Fruit fly (Drosophila melanogaster) whole organism, embryonic: ENCODE results near the gene Baldspot.

Experiments used
- Bgb ChIP-seq: fragments of 200-800 bp; sonication (Bioruptor generic); IDR thresholded peaks from 2 replicates; pipeline ENCODE4 v1.3.6; 2022; ENCODE audit warnings: missing biosample characterization, missing genetic modification characterization; ENCODE audit not compliant: partially characterized antibody
- CG10274 ChIP-seq: fragments of 200-800 bp; sonication (Bioruptor generic); optimal IDR thresholded peaks from 3 replicates; lab custom pipeline; 2017; ENCODE audit warnings: missing biosample characterization, mild to moderate bottlenecking, missing genetic modification characterization
- CG12744 ChIP-seq: fragments of 200-800 bp; sonication (Bioruptor generic); optimal IDR thresholded peaks from 2 replicates; lab custom pipeline; 2016; ENCODE audit warnings: missing biosample characterization, missing genetic modification characterization
- CG15011 ChIP-seq: fragments of 200-800 bp; sonication (Bioruptor generic); optimal IDR thresholded peaks from 3 replicates; lab custom pipeline; 2018; ENCODE audit warnings: missing biosample characterization, mild to moderate bottlenecking, missing genetic modification characterization
- CG15514 ChIP-seq: fragments of 200-800 bp; sonication (Bioruptor generic); optimal IDR thresholded peaks from 3 replicates; lab custom pipeline; 2017; ENCODE audit warnings: missing biosample characterization, missing genetic modification characterization, mild to moderate bottlenecking, moderate library complexity, missing genetic modification reagents
- CG16779 ChIP-seq: fragments of 200-800 bp; sonication (Bioruptor generic); IDR thresholded peaks from 2 replicates; pipeline ENCODE4 v1.3.6; 2022; ENCODE audit warnings: missing biosample characterization, missing genetic modification characterization
- CG17328 ChIP-seq: fragments of 200-800 bp; sonication (Bioruptor generic); IDR thresholded peaks from 2 replicates; pipeline ENCODE4 v1.3.6; 2022; ENCODE audit warnings: missing biosample characterization, missing genetic modification characterization
- CG18599 ChIP-seq: fragments of 200-800 bp; sonication (Bioruptor generic); optimal IDR thresholded peaks from 3 replicates; lab custom pipeline; 2017; ENCODE audit warnings: missing biosample characterization, missing genetic modification characterization, mild to moderate bottlenecking, moderate library complexity, missing genetic modification reagents
- CG2202 ChIP-seq: fragments of 200-800 bp; sonication (Bioruptor generic); optimal IDR thresholded peaks from 2 replicates; lab custom pipeline; 2018; ENCODE audit warnings: missing biosample characterization, mild to moderate bottlenecking, missing genetic modification characterization
- CG3163 ChIP-seq: fragments of 200-800 bp; sonication (Bioruptor generic); optimal IDR thresholded peaks from 3 replicates; lab custom pipeline; 2016; ENCODE audit warnings: missing biosample characterization, missing genetic modification characterization
- CG34224 ChIP-seq: fragments of 200-800 bp; sonication (Bioruptor generic); IDR thresholded peaks from 3 replicates; pipeline ENCODE4 v1.3.6; 2022; ENCODE audit warnings: missing biosample characterization, missing genetic modification characterization; ENCODE audit not compliant: partially characterized antibody
- CG3726 ChIP-seq: fragments of 200-800 bp; sonication (Bioruptor generic); IDR thresholded peaks from 3 replicates; pipeline ENCODE4, ENCODE4 v1.3.6; 2022; ENCODE audit warnings: missing biosample characterization, missing genetic modification characterization
- CG5953 ChIP-seq: fragments of 200-800 bp; sonication (Bioruptor generic); IDR thresholded peaks from 2 replicates; pipeline ENCODE4 v1.3.6; 2022; ENCODE audit warnings: missing biosample characterization, missing genetic modification characterization
- CG6254 ChIP-seq: fragments of 200-800 bp; sonication (Bioruptor generic); optimal IDR thresholded peaks from 3 replicates; lab custom pipeline; 2017; ENCODE audit warnings: mild to moderate bottlenecking, missing biosample characterization, missing genetic modification reagents, missing genetic modification characterization
- CG6791 ChIP-seq: fragments of 200-800 bp; sonication (Bioruptor generic); IDR thresholded peaks from 3 replicates; pipeline ENCODE4 v1.3.6; 2022; ENCODE audit warnings: missing biosample characterization, missing genetic modification characterization; ENCODE audit not compliant: partially characterized antibody
- CG7271 ChIP-seq: fragments of 200-800 bp; sonication (Bioruptor generic); optimal IDR thresholded peaks from 2 replicates; lab custom pipeline; 2018; ENCODE audit warnings: missing biosample characterization, mild to moderate bottlenecking, missing genetic modification characterization, moderate library complexity
- CG8478 ChIP-seq: fragments of >200 bp; optimal IDR thresholded peaks from 2 replicates; lab custom pipeline; 2018
- CG8924 ChIP-seq: fragments of 200-800 bp; optimal IDR thresholded peaks from 3 replicates; lab custom pipeline; 2019; ENCODE audit warnings: missing biosample characterization, mild to moderate bottlenecking, missing genetic modification characterization, moderate library complexity
- Chrac-16 ChIP-seq: fragments of 200-800 bp; sonication (Bioruptor generic); optimal IDR thresholded peaks from 3 replicates; lab custom pipeline; 2016; ENCODE audit warnings: missing biosample characterization, missing genetic modification characterization
- Deaf1 ChIP-seq: fragments of 200-800 bp; optimal IDR thresholded peaks from 3 replicates; lab custom pipeline; 2019; ENCODE audit warnings: missing biosample characterization, mild to moderate bottlenecking, missing genetic modification characterization, moderate library complexity
- Dfd ChIP-seq, 2 experiments: fragments of >200 bp; optimal IDR thresholded peaks; 2 replicates each; lab custom pipeline; 2017; ENCODE audit warnings: missing biosample characterization in 2 of 2, missing genetic modification characterization in 2 of 2
- Dip2 ChIP-seq: fragments of 200-800 bp; sonication (Bioruptor generic); IDR thresholded peaks from 2 replicates; pipeline ENCODE4 v1.3.6; 2022; ENCODE audit warnings: missing biosample characterization, missing genetic modification characterization
- E2f1 ChIP-seq: fragments of 200-800 bp; sonication (Bioruptor generic); IDR thresholded peaks from 2 replicates; pipeline ENCODE4 v1.3.6; 2022; ENCODE audit warnings: missing biosample characterization, missing genetic modification characterization
- GATAe ChIP-seq: fragments of 200-800 bp; sonication (Bioruptor generic); conservative IDR thresholded peaks from 2 replicates; pipeline ENCODE4 v1.3.6; 2022; ENCODE audit warnings: missing biosample characterization, missing genetic modification characterization
- Gsc ChIP-seq: fragments of 200-800 bp; sonication (Bioruptor generic); IDR thresholded peaks from 2 replicates; pipeline ENCODE4 v1.3.6; 2022; ENCODE audit warnings: missing biosample characterization, missing genetic modification characterization
- Hr3 ChIP-seq: fragments of 200-800 bp; sonication (Bioruptor generic); optimal IDR thresholded peaks from 3 replicates; lab custom pipeline; 2016; ENCODE audit warnings: missing biosample characterization, missing genetic modification characterization
- Nf-YA ChIP-seq: fragments of 200-800 bp; sonication (Bioruptor generic); IDR thresholded peaks from 2 replicates; pipeline ENCODE4 v1.3.6; 2022; ENCODE audit warnings: missing biosample characterization, missing genetic modification characterization
- Nf-YB ChIP-seq: fragments of 200-800 bp; sonication (Bioruptor generic); optimal IDR thresholded peaks from 3 replicates; lab custom pipeline; 2019; ENCODE audit warnings: missing biosample characterization, mild to moderate bottlenecking, missing genetic modification characterization, moderate library complexity
- Nf-YC ChIP-seq: fragments of 200-800 bp; optimal IDR thresholded peaks from 3 replicates; lab custom pipeline; 2019; ENCODE audit warnings: missing biosample characterization, mild to moderate bottlenecking, missing genetic modification characterization, moderate library complexity
- Optix ChIP-seq: fragments of 200-800 bp; sonication (Bioruptor generic); IDR thresholded peaks from 3 replicates; pipeline ENCODE4 v1.3.6; 2022; ENCODE audit warnings: missing biosample characterization, missing genetic modification characterization
- chn ChIP-seq: fragments of 200-800 bp; sonication (Bioruptor generic); optimal IDR thresholded peaks from 2 replicates; lab custom pipeline; 2016; ENCODE audit warnings: missing biosample characterization, missing genetic modification characterization
- corto ChIP-seq: fragments of 200-800 bp; sonication (Bioruptor generic); optimal IDR thresholded peaks from 2 replicates; lab custom pipeline; 2016; ENCODE audit warnings: missing biosample characterization, mild to moderate bottlenecking, missing genetic modification characterization, moderate library complexity
- crol ChIP-seq: fragments of 200-800 bp; sonication (Bioruptor generic); IDR thresholded peaks from 2 replicates; pipeline ENCODE4 v1.3.6; 2022; ENCODE audit warnings: missing biosample characterization, missing genetic modification characterization
- cwo ChIP-seq: fragments of 200-800 bp; sonication (Bioruptor generic); optimal IDR thresholded peaks from 3 replicates; lab custom pipeline; 2017; ENCODE audit warnings: missing biosample characterization, missing genetic modification characterization, mild to moderate bottlenecking, moderate library complexity, missing genetic modification reagents
- disco-r ChIP-seq: fragments of 200-800 bp; sonication (Bioruptor generic); optimal IDR thresholded peaks from 2 replicates; lab custom pipeline; 2016; ENCODE audit warnings: missing biosample characterization, missing genetic modification characterization
- exex ChIP-seq: fragments of 200-800 bp; sonication (Bioruptor generic); optimal IDR thresholded peaks from 4 replicates; lab custom pipeline; 2018; ENCODE audit warnings: missing biosample characterization, mild to moderate bottlenecking, missing genetic modification characterization, moderate library complexity
- fd64A ChIP-seq: fragments of 200-800 bp; sonication (Bioruptor generic); optimal IDR thresholded peaks from 3 replicates; lab custom pipeline; 2018; ENCODE audit warnings: missing biosample characterization, mild to moderate bottlenecking, missing genetic modification characterization
- gcm2 ChIP-seq: fragments of 200-800 bp; sonication (Bioruptor generic); optimal IDR thresholded peaks from 2 replicates; lab custom pipeline; 2016; ENCODE audit warnings: missing biosample characterization, missing genetic modification characterization
- gem ChIP-seq: fragments of 200-800 bp; sonication (Bioruptor generic); optimal IDR thresholded peaks from 2 replicates; lab custom pipeline; 2019; ENCODE audit warnings: missing biosample characterization, mild to moderate bottlenecking, missing genetic modification characterization, moderate library complexity
- grn ChIP-seq: fragments of 200-800 bp; sonication (Bioruptor generic); optimal IDR thresholded peaks from 3 replicates; lab custom pipeline; 2017; ENCODE audit warnings: missing biosample characterization, missing genetic modification characterization
- hth ChIP-seq: fragments of >200 bp; optimal IDR thresholded peaks from 2 replicates; lab custom pipeline; 2017; ENCODE audit warnings: inconsistent platforms
- lbe ChIP-seq: fragments of 200-800 bp; sonication (Bioruptor generic); optimal IDR thresholded peaks from 2 replicates; lab custom pipeline; 2016; ENCODE audit warnings: missing biosample characterization, mild to moderate bottlenecking, missing genetic modification characterization
- onecut ChIP-seq: fragments of 200-800 bp; sonication (Bioruptor generic); IDR thresholded peaks from 2 replicates; pipeline ENCODE4 v1.3.6; 2022; ENCODE audit warnings: missing biosample characterization, missing genetic modification characterization
- otp ChIP-seq: fragments of 200-800 bp; sonication (Bioruptor generic); IDR thresholded peaks from 3 replicates; pipeline ENCODE4, ENCODE4 v1.3.6; 2022; ENCODE audit warnings: missing biosample characterization, missing genetic modification characterization
- psq ChIP-seq: fragments of 200-800 bp; sonication (Bioruptor generic); optimal IDR thresholded peaks from 2 replicates; lab custom pipeline; 2017; ENCODE audit warnings: missing biosample characterization, missing genetic modification characterization
- sd ChIP-seq: fragments of 200-800 bp; sonication (Bioruptor generic); optimal IDR thresholded peaks from 3 replicates; lab custom pipeline; 2018; ENCODE audit warnings: missing biosample characterization, mild to moderate bottlenecking, missing genetic modification characterization, moderate library complexity
- slp2 ChIP-seq: fragments of 200-800 bp; sonication (Bioruptor generic); optimal IDR thresholded peaks from 2 replicates; lab custom pipeline; 2016; ENCODE audit warnings: missing biosample characterization, missing genetic modification characterization
- twi ChIP-seq: fragments of 200-800 bp; optimal IDR thresholded peaks from 2 replicates; lab custom pipeline; 2019; ENCODE audit warnings: missing biosample characterization, mild to moderate bottlenecking, missing genetic modification characterization, moderate library complexity
- wdn ChIP-seq: fragments of 200-800 bp; sonication (Bioruptor generic); IDR thresholded peaks from 2 replicates; pipeline ENCODE4 v1.3.6; 2022; ENCODE audit warnings: missing biosample characterization, missing genetic modification characterization

Baldspot gene

dm6 chr3L:16708738-16709350 lies 47.4 kb upstream of the Baldspot start (continued):
- TF ChIP-seq CG34224 (GFP tag; lab: Robert Waterston, UW) (no peak), CG3726 (GFP tag; lab: Robert Waterston, UW) (no peak), gem (tag; lab: Kevin White, UChicago) (no peak), cwo (GFP tag; lab: Kevin White, UChicago) (peak; percentile 29), CG15514 (GFP tag; lab: Kevin White, UChicago) (peak; percentile 10), Dfd (GFP tag; optimal IDR thresholded peaks at IDR 0.05; lab: Kevin White, UChicago) (no peak), CG2202 (tag; lab: Kevin White, UChicago) (no peak), Hr3 (GFP tag; lab: Kevin White, UChicago) (no peak), Nf-YB (GFP tag; lab: Kevin White, UChicago) (no peak), Deaf1 (tag; lab: Kevin White, UChicago) (peak; percentile 83), Nf-YC (no peak), Optix (GFP tag; lab: Robert Waterston, UW) (0 out of 3 replicates have a peak, but pooled peaks have one; percentile 20), gcm2 (GFP tag; lab: Kevin White, UChicago) (no peak), fd64A (no peak), CG3163 (no peak), CG16779 (no peak), disco-r (GFP tag; lab: Kevin White, UChicago) (no peak), onecut (GFP tag; lab: Robert Waterston, UW) (no peak), Nf-YA (GFP tag; lab: Robert Waterston, UW) (no peak), psq (GFP tag; lab: Kevin White, UChicago) (no peak), CG17328 (GFP tag; lab: Robert Waterston, UW) (0 out of 2 replicates have a peak, but pooled peaks have one; percentile 23), CG6254 (GFP tag; lab: Kevin White, UChicago) (no peak), CG15011 (GFP tag; lab: Kevin White, UChicago) (no peak), exex (tag; lab: Kevin White, UChicago) (peak; percentile 41), Dip2 (no peak), slp2 (GFP tag; lab: Kevin White, UChicago) (no peak), CG10274 (GFP tag; lab: Kevin White, UChicago) (no peak), hth (lab: Kevin White, UChicago) (no peak), Gsc (GFP tag; lab: Robert Waterston, UW) (no peak), grn (GFP tag; lab: Kevin White, UChicago) (peak; percentile 76), crol (GFP tag; lab: Robert Waterston, UW) (peak; percentile 56; the same call in 1 of the 2 replicates), E2f1 (no peak), Chrac-16 (GFP tag; lab: Kevin White, UChicago) (no peak), GATAe (GFP tag; lab: Robert Waterston, UW) (no peak), sd (tag; lab: Kevin White, UChicago) (peak; percentile 84), Bgb (no peak), CG18599 (GFP tag; lab: Kevin White, UChicago) (peak; percentile 33), wdn (GFP tag; lab: Robert Waterston, UW) (peak; percentile 7; the same call in 1 of the 2 replicates), CG6791 (GFP tag; lab: Robert Waterston, UW) (no peak), CG8924 (no peak), chn (GFP tag; lab: Kevin White, UChicago) (no peak), CG8478 (lab: Kevin White, UChicago) (no peak), lbe (GFP tag; lab: Kevin White, UChicago) (no peak), twi (tag; lab: Kevin White, UChicago) (no peak), CG5953 (GFP tag; lab: Robert Waterston, UW) (no peak), CG12744 (GFP tag; lab: Kevin White, UChicago) (no peak), corto (GFP tag; lab: Kevin White, UChicago) (no peak), CG7271 (tag; lab: Kevin White, UChicago) (no peak), otp (GFP tag; lab: Robert Waterston, UW) (no peak)
